Fruit fly (Drosophila melanogaster): ENCODE measurements around the gene Pgant6.
A peak's percentile ranks its signal among the peaks of the same experiment; 100 is the strongest.

Gene Pgant6

DNA sequence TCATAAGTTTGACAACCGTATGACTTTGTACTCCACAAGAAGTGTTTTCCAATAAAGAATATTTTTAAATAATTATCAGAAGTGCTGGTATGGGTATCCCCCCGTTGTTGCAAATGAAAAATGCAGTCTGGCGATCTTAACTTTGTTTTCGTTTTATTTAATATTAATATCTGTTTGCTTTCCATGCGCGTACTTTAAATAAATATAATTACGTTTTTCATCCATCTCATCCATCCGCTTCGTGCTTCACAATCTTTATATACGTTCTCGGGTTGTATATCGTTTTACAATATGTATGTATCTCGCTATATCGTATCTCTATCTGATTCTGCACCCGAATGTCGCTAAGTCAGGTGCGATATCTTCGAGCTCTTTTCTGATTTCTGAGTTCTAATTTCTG lies 3.9 kb downstream of the Pgant6 start:
- TF ChIP-seq dl (GFP tag; optimal IDR thresholded peaks at IDR 0.05; ENCODE audit: insufficient read depth in 1 of 2, partially characterized antibody in 2 of 2): no peak
- no peak for TF ChIP-seq psq (GFP tag; optimal IDR thresholded peaks at IDR 0.05)

DNA sequence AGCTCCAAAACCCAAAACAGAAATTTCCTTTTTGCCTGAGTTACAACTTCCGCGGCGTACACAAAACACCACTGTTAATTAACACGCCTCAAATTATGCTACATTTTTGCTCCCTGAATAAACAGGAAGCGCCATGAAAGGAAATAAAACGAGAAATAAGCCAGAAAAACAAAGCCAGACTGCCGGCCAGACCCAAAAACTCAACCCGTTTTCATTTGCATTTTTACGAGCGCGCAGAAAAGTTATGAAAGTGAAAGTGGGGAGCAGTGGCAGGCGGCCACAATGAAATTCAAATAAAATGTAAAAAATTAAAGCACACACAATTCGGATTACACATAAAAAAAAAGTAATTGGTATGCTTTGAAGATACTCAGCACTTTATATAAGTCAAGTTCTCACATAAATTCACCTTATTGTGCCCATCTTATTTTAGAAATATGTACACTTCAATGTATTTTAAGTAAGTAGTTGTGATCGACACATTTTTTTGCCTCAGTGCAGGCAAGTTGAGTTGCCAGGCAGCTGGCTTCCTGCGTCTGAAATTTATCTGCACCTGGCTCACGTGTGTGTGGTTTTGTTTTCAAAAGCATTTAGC lies 13.4 kb downstream of the Pgant6 start:
- peak; percentile 47 for TF ChIP-seq psq (GFP tag; optimal IDR thresholded peaks at IDR 0.05)
- no peak for TF ChIP-seq Abd-B (GFP tag; optimal IDR thresholded peaks at IDR 0.05)
- peak; percentile 15 for TF ChIP-seq br (GFP tag; optimal IDR thresholded peaks at IDR 0.05)
- TF ChIP-seq foxo (GFP tag; optimal IDR thresholded peaks at IDR 0.05): peak in 1 of 2 experiments; percentile 67
- no peak for TF ChIP-seq tai (GFP tag; optimal IDR thresholded peaks at IDR 0.05)
- peak; percentile 2 for TF ChIP-seq fru (GFP tag; optimal IDR thresholded peaks at IDR 0.05)
- peak; percentile 56 for TF ChIP-seq ey (GFP tag; optimal IDR thresholded peaks at IDR 0.05)
- peak; percentile 47 for TF ChIP-seq HLH106 (tag; optimal IDR thresholded peaks at IDR 0.05)
- TF ChIP-seq OdsH (GFP tag; optimal IDR thresholded peaks at IDR 0.05): peak; percentile 43
- TF ChIP-seq Sp1 (GFP tag; optimal IDR thresholded peaks at IDR 0.05): peak; percentile 23
- TF ChIP-seq Rel (GFP tag; optimal IDR thresholded peaks at IDR 0.05): no peak
- peak; percentile 6 for TF ChIP-seq Rel (tag; optimal IDR thresholded peaks at IDR 0.05)
- no peak for TF ChIP-seq CG9705 (GFP tag; optimal IDR thresholded peaks at IDR 0.05)
- peak; percentile 15 for TF ChIP-seq sv (GFP tag; optimal IDR thresholded peaks at IDR 0.05)
- no peak for TF ChIP-seq dsf (GFP tag; optimal IDR thresholded peaks at IDR 0.05; ENCODE audit: borderline replicate concordance)
- TF ChIP-seq h (GFP tag; optimal IDR thresholded peaks at IDR 0.05): peak; percentile 85

DNA sequence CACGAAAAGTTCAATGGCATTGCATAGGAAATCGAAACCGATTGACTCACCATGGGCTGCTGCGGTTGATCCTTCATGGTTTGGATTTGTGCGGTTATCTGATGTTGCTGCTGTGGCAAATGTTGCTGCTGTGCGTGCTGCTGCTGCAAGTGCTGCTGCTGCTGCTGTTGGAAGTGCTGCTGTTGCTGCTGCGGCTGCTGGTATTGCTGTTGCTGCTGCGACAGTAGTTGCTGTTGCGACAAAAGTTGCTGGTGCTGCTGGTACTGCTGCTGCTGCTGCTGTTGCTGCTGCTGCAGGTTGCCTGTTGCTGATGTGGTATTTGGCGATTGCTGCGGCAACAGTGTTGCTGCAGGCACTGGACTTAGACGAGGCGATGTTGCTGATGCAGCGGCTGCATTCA lies 14.2 kb downstream of the Pgant6 start:
- TF ChIP-seq h (GFP tag; optimal IDR thresholded peaks at IDR 0.05) (no peak), Dfd (GFP tag; optimal IDR thresholded peaks at IDR 0.05) (peak; percentile 98), tai (GFP tag; optimal IDR thresholded peaks at IDR 0.05) (no peak), dl (GFP tag; optimal IDR thresholded peaks at IDR 0.05; ENCODE audit: insufficient read depth in 1 of 2, partially characterized antibody in 2 of 2) (no peak), brk (GFP tag; optimal IDR thresholded peaks at IDR 0.05) (no peak)

DNA sequence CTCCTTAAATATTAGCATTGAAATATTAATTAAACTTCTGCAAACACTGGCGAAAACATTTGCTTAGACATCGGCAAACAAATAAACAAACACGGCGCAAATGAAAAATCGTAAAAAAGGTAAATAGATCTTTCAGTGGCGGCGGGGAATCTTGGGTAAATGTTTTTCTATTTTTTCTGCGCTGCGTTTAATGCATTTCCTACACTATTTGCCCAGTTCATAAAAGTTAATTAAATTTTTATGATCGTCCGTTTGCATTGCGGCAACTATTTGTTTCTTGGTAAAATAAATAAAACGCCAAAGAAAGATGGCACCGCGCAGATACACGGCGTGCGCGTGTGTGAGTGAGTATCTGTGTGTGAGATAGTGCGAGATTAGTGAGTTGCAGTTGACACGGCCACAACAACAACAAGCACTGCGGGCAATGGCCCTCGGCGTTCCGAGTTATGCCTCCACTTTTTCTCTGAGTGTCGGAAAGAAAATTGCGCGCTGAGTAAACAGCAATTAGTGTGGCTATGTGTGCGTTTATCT lies 16.5 kb downstream of the Pgant6 start:
- TF ChIP-seq Hr83 (GFP tag; optimal IDR thresholded peaks at IDR 0.05; ENCODE audit: poor library complexity, severe bottlenecking) (peak; percentile 29), dsf (GFP tag; optimal IDR thresholded peaks at IDR 0.05; ENCODE audit: borderline replicate concordance) (no peak), sv (GFP tag; optimal IDR thresholded peaks at IDR 0.05) (peak; percentile 10)

DNA sequence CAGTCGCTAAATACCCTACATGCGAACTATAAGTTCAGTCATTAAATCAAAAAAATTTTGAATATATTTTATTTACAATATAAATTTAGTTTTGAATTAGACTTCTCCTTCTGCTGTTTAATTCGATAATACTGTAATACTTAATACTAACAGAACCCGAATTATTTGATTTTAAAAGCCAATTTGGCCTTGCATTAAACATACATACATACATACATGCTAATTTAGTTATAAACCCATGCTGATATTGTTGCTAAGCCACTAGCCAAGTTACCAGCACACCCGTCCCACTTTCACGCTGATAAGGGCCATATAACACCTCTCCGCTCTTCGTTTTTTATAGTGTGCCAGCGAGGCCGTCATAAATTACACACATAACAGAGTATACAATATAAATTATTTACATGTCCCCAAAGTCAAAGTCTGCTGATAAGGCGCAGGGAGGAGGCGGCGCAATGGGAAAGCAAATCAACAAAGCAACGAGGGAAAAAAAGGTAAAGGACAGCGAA lies 17.1 kb downstream of the Pgant6 start:
- TF ChIP-seq foxo (GFP tag; optimal IDR thresholded peaks at IDR 0.05) (peak in 1 of 2 experiments; percentile 27), Dif (GFP tag; optimal IDR thresholded peaks at IDR 0.05; ENCODE audit: partially characterized antibody) (no peak), sage (GFP tag; optimal IDR thresholded peaks at IDR 0.05) (no peak), rgr (GFP tag; optimal IDR thresholded peaks at IDR 0.05) (no peak), Myc (optimal IDR thresholded peaks at IDR 0.05) (no peak), ey (GFP tag; optimal IDR thresholded peaks at IDR 0.05) (no peak), Hr83 (GFP tag; optimal IDR thresholded peaks at IDR 0.05; ENCODE audit: poor library complexity, severe bottlenecking) (no peak), GATAd (GFP tag; optimal IDR thresholded peaks at IDR 0.05) (no peak), Jra (GFP tag; optimal IDR thresholded peaks at IDR 0.05) (no peak), Hr78 (GFP tag; optimal IDR thresholded peaks at IDR 0.05) (no peak), dmrt93B (GFP tag; optimal IDR thresholded peaks at IDR 0.05) (peak; percentile 29), Abd-B (GFP tag; optimal IDR thresholded peaks at IDR 0.05) (no peak), Rel (GFP tag; optimal IDR thresholded peaks at IDR 0.05) (no peak), Rel (tag; optimal IDR thresholded peaks at IDR 0.05) (peak; percentile 15), fru (GFP tag; optimal IDR thresholded peaks at IDR 0.05) (peak; percentile 44), tai (GFP tag; optimal IDR thresholded peaks at IDR 0.05) (no peak), psq (GFP tag; optimal IDR thresholded peaks at IDR 0.05) (peak; percentile 29), usp (GFP tag; optimal IDR thresholded peaks at IDR 0.05) (no peak), Vsx2 (GFP tag; optimal IDR thresholded peaks at IDR 0.05; ENCODE audit: partially characterized antibody) (no peak), lola (GFP tag; optimal IDR thresholded peaks at IDR 0.05) (no peak), CG9705 (GFP tag; optimal IDR thresholded peaks at IDR 0.05) (peak; percentile 1), dsf (GFP tag; optimal IDR thresholded peaks at IDR 0.05; ENCODE audit: borderline replicate concordance) (no peak), Sp1 (GFP tag; optimal IDR thresholded peaks at IDR 0.05) (peak; percentile 36), CG32264 (GFP tag; optimal IDR thresholded peaks at IDR 0.05) (no peak), br (GFP tag; optimal IDR thresholded peaks at IDR 0.05) (peak; percentile 28), sv (GFP tag; optimal IDR thresholded peaks at IDR 0.05) (no peak), Dfd (GFP tag; optimal IDR thresholded peaks at IDR 0.05) (no peak), brk (GFP tag; optimal IDR thresholded peaks at IDR 0.05) (no peak), dl (GFP tag; optimal IDR thresholded peaks at IDR 0.05; ENCODE audit: insufficient read depth in 1 of 2, partially characterized antibody in 2 of 2) (no peak), OdsH (GFP tag; optimal IDR thresholded peaks at IDR 0.05) (peak; percentile 39), h (GFP tag; optimal IDR thresholded peaks at IDR 0.05) (peak; percentile 48), woc (GFP tag; optimal IDR thresholded peaks at IDR 0.05) (no peak), Hnf4 (GFP tag; optimal IDR thresholded peaks at IDR 0.05) (peak; percentile 76), CrebA (GFP tag; optimal IDR thresholded peaks at IDR 0.05; ENCODE audit: borderline replicate concordance) (no peak), N (GFP tag; optimal IDR thresholded peaks at IDR 0.05) (no peak), Mio (GFP tag; optimal IDR thresholded peaks at IDR 0.05) (no peak)
